Worm (Caenorhabditis elegans): ENCODE data around the gene C48B4.3.

The C48B4.3 gene

ce11 chrIII:9600645-9601044 is 18.5 kb upstream of the C48B4.3 start, which contains the start of gene F58A4.2:
TSS of gene F58A4.2 (minus strand) at chrIII:9600745.
- no peak for TF ChIP-seq pros-1 (tag; optimal IDR thresholded peaks at IDR 0.05)
- TF ChIP-seq gmeb-2 (tag; optimal IDR thresholded peaks at IDR 0.05): no peak
- TF ChIP-seq nhr-232 (tag; optimal IDR thresholded peaks at IDR 0.05): no peak
- TF ChIP-seq nhr-11 (tag; optimal IDR thresholded peaks at IDR 0.05): no peak
- no peak for TF ChIP-seq tbx-2 (tag; optimal IDR thresholded peaks at IDR 0.05)

ce11 chrIII:9598168-9598567 is 16.0 kb upstream of the C48B4.3 start, which contains the start of gene F58A4.1:
TSS of gene F58A4.1 (plus strand) at chrIII:9598468.
- TF ChIP-seq C08G9.2 (tag; optimal IDR thresholded peaks at IDR 0.05) (no peak), sox-2 (GFP tag; IDR thresholded peaks at IDR 0.05) (no peak), ceh-18 (tag; optimal IDR thresholded peaks at IDR 0.05) (no peak), madf-2 (tag; optimal IDR thresholded peaks at IDR 0.05) (no peak), ceh-2 (tag; optimal IDR thresholded peaks at IDR 0.05) (no peak), ceh-30 (tag; optimal IDR thresholded peaks at IDR 0.05) (no peak), eyg-1 (tag; optimal IDR thresholded peaks at IDR 0.05) (no peak), ceh-19 (GFP tag; optimal IDR thresholded peaks at IDR 0.05) (no peak), gmeb-2 (tag; optimal IDR thresholded peaks at IDR 0.05) (no peak), ets-4 (tag; optimal IDR thresholded peaks at IDR 0.05) (no peak)

- no peak for TF ChIP-seq ref-2 (tag; optimal IDR thresholded peaks at IDR 0.05)
- TF ChIP-seq fkh-6 (tag; optimal IDR thresholded peaks at IDR 0.05): no peak
- no peak for TF ChIP-seq hlh-15 (tag; optimal IDR thresholded peaks at IDR 0.05)
These were observed 14.9 kb upstream of the C48B4.3 start, which contains the start of gene C48B4.12 for ce11 chrIII:9597044-9597443. TSS of gene C48B4.12 (plus strand) at chrIII:9597344.

- no peak for TF ChIP-seq elt-4 (tag; optimal IDR thresholded peaks at IDR 0.05)
- TF ChIP-seq ceh-9 (tag; optimal IDR thresholded peaks at IDR 0.05): no peak
- TF ChIP-seq hlh-8 (tag; optimal IDR thresholded peaks at IDR 0.05): no peak
- no peak for TF ChIP-seq C08G9.2 (tag; optimal IDR thresholded peaks at IDR 0.05)
- no peak for TF ChIP-seq odd-2 (tag; optimal IDR thresholded peaks at IDR 0.05)
- no peak for TF ChIP-seq ets-4 (tag; optimal IDR thresholded peaks at IDR 0.05)
- TF ChIP-seq dmd-4 (tag; optimal IDR thresholded peaks at IDR 0.05; ENCODE audit: borderline replicate concordance): no peak
- no peak for TF ChIP-seq ztf-16 (tag; optimal IDR thresholded peaks at IDR 0.05)
- TF ChIP-seq ceh-18 (tag; optimal IDR thresholded peaks at IDR 0.05): no peak
- no peak for TF ChIP-seq pha-4 (tag; optimal IDR thresholded peaks at IDR 0.05)
- no peak for TF ChIP-seq unc-55 (GFP tag; optimal IDR thresholded peaks at IDR 0.05)
- TF ChIP-seq nfya-1 (tag; optimal IDR thresholded peaks at IDR 0.05): no peak
- no peak for TF ChIP-seq zip-5 (tag; optimal IDR thresholded peaks at IDR 0.05)
- no peak for TF ChIP-seq pros-1 (tag; optimal IDR thresholded peaks at IDR 0.05)
- TF ChIP-seq pha-2 (tag; optimal IDR thresholded peaks at IDR 0.05): no peak
These were observed 13.4 kb upstream of the C48B4.3 start, which contains the start of gene rom-2 for ce11 chrIII:9595563-9595962. TSS of gene rom-2 (minus strand) at chrIII:9595663.

- no peak for TF ChIP-seq rnt-1 (tag; optimal IDR thresholded peaks at IDR 0.05)
- no peak for TF ChIP-seq pat-9 (tag; optimal IDR thresholded peaks at IDR 0.05)
- TF ChIP-seq ets-4 (tag; optimal IDR thresholded peaks at IDR 0.05): no peak
- no peak for TF ChIP-seq sox-4 (tag; optimal IDR thresholded peaks at IDR 0.05)
- TF ChIP-seq sdc-2 (tag; optimal IDR thresholded peaks at IDR 0.05): no peak
- no peak for TF ChIP-seq pag-3 (tag; optimal IDR thresholded peaks at IDR 0.05; ENCODE audit: borderline replicate concordance)
- no peak for TF ChIP-seq pros-1 (tag; optimal IDR thresholded peaks at IDR 0.05)
- no peak for TF ChIP-seq ceh-9 (tag; optimal IDR thresholded peaks at IDR 0.05)
- TF ChIP-seq ceh-24 (tag; optimal IDR thresholded peaks at IDR 0.05): no peak
- no peak for TF ChIP-seq che-1 (tag; optimal IDR thresholded peaks at IDR 0.05)
- TF ChIP-seq odd-2 (tag; optimal IDR thresholded peaks at IDR 0.05): no peak
- TF ChIP-seq lin-11 (tag; optimal IDR thresholded peaks at IDR 0.05): no peak
- TF ChIP-seq hlh-15 (tag; optimal IDR thresholded peaks at IDR 0.05): no peak
- TF ChIP-seq pqm-1 (tag; optimal IDR thresholded peaks at IDR 0.05): no peak
- TF ChIP-seq ceh-6 (GFP tag; optimal IDR thresholded peaks at IDR 0.05): no peak
- TF ChIP-seq hlh-6 (tag; optimal IDR thresholded peaks at IDR 0.05): no peak
- TF ChIP-seq K09A11.1 (tag; optimal IDR thresholded peaks at IDR 0.05; ENCODE audit: insufficient read depth): no peak
These were observed 9.9 kb upstream of the C48B4.3 start, which contains the start of gene acox-1.5 for ce11 chrIII:9592118-9592517. TSS of gene acox-1.5 (minus strand) at chrIII:9592192.
